Worm (Caenorhabditis elegans): ENCODE results near the gene F39H12.3.

The F39H12.3 gene

DNA sequence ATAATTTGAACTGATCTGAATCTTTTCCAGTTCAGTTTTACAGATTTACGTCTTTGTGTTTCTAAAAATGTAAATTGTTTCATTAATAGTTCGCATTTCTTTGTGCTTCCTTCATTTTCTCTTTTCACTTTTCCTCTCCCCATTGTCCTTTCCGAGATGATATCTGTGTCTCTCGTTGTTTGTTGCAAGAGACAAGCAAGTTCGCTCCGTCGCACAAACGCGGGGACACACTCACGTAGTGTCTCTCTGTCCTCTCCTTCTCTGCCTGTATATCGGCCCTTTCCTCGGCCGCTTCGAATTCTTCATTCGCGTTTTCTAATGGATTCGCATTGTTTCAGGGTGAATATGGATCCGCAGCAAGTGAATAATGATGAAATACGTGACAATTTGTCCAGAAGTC, 35.6 kb upstream of the F39H12.3 start, which contains the start of gene ZC13.1:
Gene ZC13.1, plus strand, starts transcription at position 305 of the 400 bp plus-strand sequence.
- TF ChIP-seq daf-16 (GFP tag; optimal IDR thresholded peaks at IDR 0.05) (no peak), daf-16 (tag; optimal IDR thresholded peaks at IDR 0.05) (peak; percentile 64), hmg-1.1 (GFP tag; IDR thresholded peaks at IDR 0.05) (peak; percentile 80), set-16 (GFP tag; IDR thresholded peaks at IDR 0.05) (no peak), T20F7.1 (GFP tag; optimal IDR thresholded peaks at IDR 0.05) (peak; percentile 1), mdl-1 (tag; optimal IDR thresholded peaks at IDR 0.05) (peak in 1 of 2 experiments; percentile 45), fos-1 (tag; optimal IDR thresholded peaks at IDR 0.05) (no peak), nhr-237 (tag; optimal IDR thresholded peaks at IDR 0.05) (no peak), rbr-2 (tag; optimal IDR thresholded peaks at IDR 0.05) (peak; percentile 61), hif-1 (tag; optimal IDR thresholded peaks at IDR 0.05) (peak in 1 of 2 experiments; percentile 68), nhr-48 (tag; optimal IDR thresholded peaks at IDR 0.05) (no peak), dmd-9 (GFP tag; IDR thresholded peaks at IDR 0.05) (no peak), R02D3.7 (tag; optimal IDR thresholded peaks at IDR 0.05) (no peak), ceh-20 (GFP tag; IDR thresholded peaks at IDR 0.05) (no peak), zip-11 (GFP tag; IDR thresholded peaks at IDR 0.05) (no peak), daf-12 (tag; optimal IDR thresholded peaks at IDR 0.05) (no peak), nhr-111 (GFP tag; optimal IDR thresholded peaks at IDR 0.05) (no peak), mxl-2 (GFP tag; conservative IDR thresholded peaks at IDR 0.05) (no peak), mxl-3 (GFP tag; optimal IDR thresholded peaks at IDR 0.05) (peak; percentile 71), hlh-11 (tag; optimal IDR thresholded peaks at IDR 0.05) (peak; percentile 62), lin-1 (GFP tag; IDR thresholded peaks at IDR 0.05) (0 out of 2 replicates have a peak, but pooled peaks have one; percentile 53), unc-62 (GFP tag; optimal IDR thresholded peaks at IDR 0.05 in 1 of 2) (no peak), unc-62 (tag; optimal IDR thresholded peaks at IDR 0.05) (no peak), lin-13 (GFP tag; optimal IDR thresholded peaks at IDR 0.05) (peak; percentile 45), mes-2 (tag; optimal IDR thresholded peaks at IDR 0.05; ENCODE audit: poor library complexity, severe bottlenecking) (peak; percentile 81), nhr-25 (tag; optimal IDR thresholded peaks at IDR 0.05; ENCODE audit: borderline replicate concordance, insufficient read depth) (no peak), ceh-82 (tag; optimal IDR thresholded peaks at IDR 0.05) (no peak), nhr-10 (tag; optimal IDR thresholded peaks at IDR 0.05) (no peak), fkh-10 (GFP tag; optimal IDR thresholded peaks at IDR 0.05) (peak; percentile 66), nhr-11 (tag; optimal IDR thresholded peaks at IDR 0.05) (peak; percentile 26), F37D6.2 (tag; optimal IDR thresholded peaks at IDR 0.05) (no peak), dve-1 (tag; optimal IDR thresholded peaks at IDR 0.05; ENCODE audit: insufficient read depth) (no peak), ces-1 (GFP tag; optimal IDR thresholded peaks at IDR 0.05) (no peak), saeg-2 (GFP tag; IDR thresholded peaks at IDR 0.05) (no peak), ama-1 (optimal IDR thresholded peaks at IDR 0.05) (peak; percentile 35), lim-7 (GFP tag; IDR thresholded peaks at IDR 0.05) (0 out of 2 replicates have a peak, but pooled peaks have one; percentile 39), nhr-102 (tag; optimal IDR thresholded peaks at IDR 0.05) (no peak), lsy-2 (tag; optimal IDR thresholded peaks at IDR 0.05) (peak in 1 of 2 experiments; percentile 81), egl-43 (GFP tag; IDR thresholded peaks at IDR 0.05) (0 out of 2 replicates have a peak, but pooled peaks have one; percentile 5), pqm-1 (tag; optimal IDR thresholded peaks at IDR 0.05) (peak; percentile 65), ceh-28 (tag; optimal IDR thresholded peaks at IDR 0.05) (no peak), nhr-77 (tag; optimal IDR thresholded peaks at IDR 0.05) (peak; percentile 81), ctbp-1 (GFP tag; IDR thresholded peaks at IDR 0.05) (no peak), aly-2 (tag; optimal IDR thresholded peaks at IDR 0.05) (no peak), dpl-1 (GFP tag; optimal IDR thresholded peaks at IDR 0.05) (peak; percentile 54), mep-1 (tag; optimal IDR thresholded peaks at IDR 0.05) (peak; percentile 85), lin-38 (GFP tag; IDR thresholded peaks at IDR 0.05) (peak; percentile 89), snpc-1.2 (GFP tag; IDR thresholded peaks at IDR 0.05) (no peak), attf-4 (tag; optimal IDR thresholded peaks at IDR 0.05) (no peak), nhr-28 (tag; optimal IDR thresholded peaks at IDR 0.05) (peak; percentile 84), nhr-41 (GFP tag; IDR thresholded peaks at IDR 0.05) (no peak), hlh-30 (tag; optimal IDR thresholded peaks at IDR 0.05; ENCODE audit: insufficient read depth) (peak; percentile 50)

All from whole organism, L4 larva.